Fruit fly (Drosophila melanogaster) whole organism, larva: ENCODE data around the gene fig.

Source experiments
- noc ChIP-seq: fragments of 200-800 bp; sonication (Bioruptor generic); optimal IDR thresholded peaks from 3 replicates; lab custom pipeline; 2019; ENCODE audit warnings: missing biosample characterization, mild to moderate bottlenecking, missing genetic modification characterization, moderate library complexity

Gene fig

dm6 chr3R:29748591-29749303 lies 31.5 kb downstream of the fig start, which contains the start of the genes ATPsyngamma and yata:
Gene ATPsyngamma, minus strand, starts transcription at chr3R:29749163.
Gene yata, plus strand, starts transcription at chr3R:29749219.
- TF ChIP-seq noc (tag; lab: Kevin White, UChicago) = no peak

dm6 chr3R:29745056-29745455 lies 35.2 kb downstream of the fig start, which contains the start of the genes Wdr24 and IntS11:
Gene Wdr24, minus strand, starts transcription at chr3R:29745092.
Gene IntS11, plus strand, starts transcription at chr3R:29745337.
- peak; percentile 88 for TF ChIP-seq noc (tag; lab: Kevin White, UChicago)

- TF ChIP-seq noc (tag; lab: Kevin White, UChicago) = no peak
Observed at dm6 chr3R:29740078-29740477, 40.2 kb downstream of the fig start.

dm6 chr3R:29737891-29738290 lies 42.4 kb downstream of the fig start, which contains the start of gene Gnpnat:
Gene Gnpnat, plus strand, starts transcription at chr3R:29738275.
- peak; percentile 70 for TF ChIP-seq noc (tag; lab: Kevin White, UChicago)

- peak; percentile 98 for TF ChIP-seq noc (tag; lab: Kevin White, UChicago)
Observed at dm6 chr3R:29736678-29737093, 43.6 kb downstream of the fig start, which contains the start of the genes CG7601 and CIA30. Gene CG7601, minus strand, starts transcription at chr3R:29736745. Gene CIA30, plus strand, starts transcription at chr3R:29736965.
